Worm (Caenorhabditis elegans): ENCODE results near the gene cah-5.
A peak's percentile ranks its signal among the peaks of the same experiment; 100 is the strongest.

The cah-5 gene

DNA sequence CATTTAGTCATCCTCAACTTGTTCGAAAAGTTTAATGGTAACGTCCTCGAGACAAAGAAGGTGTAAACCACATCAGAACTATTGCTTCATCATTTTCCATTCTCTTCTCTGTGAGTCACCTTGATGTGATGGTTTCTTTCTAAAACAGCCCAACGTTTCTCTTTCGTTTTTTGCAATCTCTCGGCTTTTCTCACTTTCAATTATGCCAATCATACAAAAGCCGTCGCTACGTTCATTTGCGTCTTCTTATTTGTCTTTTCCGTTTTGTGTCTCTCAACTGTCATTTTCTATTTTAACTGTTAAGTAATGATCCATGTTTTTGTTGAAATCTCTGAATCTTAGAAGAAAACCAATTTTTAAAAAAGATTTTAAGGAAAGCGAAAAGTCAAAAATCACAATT is 37.5 kb downstream of the cah-5 start, which contains the start of gene B0403.5:
Gene B0403.5, plus strand, starts transcription at position 368 of the 400 bp plus-strand sequence.
- TF ChIP-seq nhr-80 (tag; optimal IDR thresholded peaks at IDR 0.05) (no peak), ceh-27 (GFP tag; optimal IDR thresholded peaks at IDR 0.05) (no peak), sptf-2 (GFP tag; optimal IDR thresholded peaks at IDR 0.05) (no peak), ceh-40 (GFP tag; IDR thresholded peaks at IDR 0.05) (no peak), nhr-27 (tag; optimal IDR thresholded peaks at IDR 0.05) (no peak), Y53F4B.3 (GFP tag; IDR thresholded peaks at IDR 0.05) (no peak), aptf-2 (GFP tag; conservative IDR thresholded peaks at IDR 0.05) (no peak)

DNA sequence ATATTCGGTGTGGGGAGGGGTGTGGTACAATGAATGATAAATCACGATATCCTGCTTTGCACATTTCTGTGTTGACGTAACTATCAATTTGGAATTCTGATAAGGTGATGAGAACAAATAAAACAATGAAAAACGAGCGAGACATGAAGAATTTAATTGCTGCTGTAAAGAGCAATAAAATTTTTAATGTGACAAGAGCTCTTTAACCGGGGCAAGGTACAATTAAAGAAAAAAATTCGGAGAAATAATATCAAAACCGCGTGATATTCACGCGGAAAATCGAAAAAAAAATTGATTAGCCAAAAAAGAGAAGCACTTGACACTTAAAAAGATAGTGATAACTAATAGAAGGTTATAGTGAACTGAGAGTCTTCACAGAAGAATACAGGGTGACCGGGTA is 41.4 kb downstream of the cah-5 start:
- no peak for TF ChIP-seq ceh-100 (GFP tag; IDR thresholded peaks at IDR 0.05)
- TF ChIP-seq ztf-28 (GFP tag; IDR thresholded peaks at IDR 0.05): no peak
- peak; percentile 21 for TF ChIP-seq nhr-80 (tag; optimal IDR thresholded peaks at IDR 0.05)

DNA sequence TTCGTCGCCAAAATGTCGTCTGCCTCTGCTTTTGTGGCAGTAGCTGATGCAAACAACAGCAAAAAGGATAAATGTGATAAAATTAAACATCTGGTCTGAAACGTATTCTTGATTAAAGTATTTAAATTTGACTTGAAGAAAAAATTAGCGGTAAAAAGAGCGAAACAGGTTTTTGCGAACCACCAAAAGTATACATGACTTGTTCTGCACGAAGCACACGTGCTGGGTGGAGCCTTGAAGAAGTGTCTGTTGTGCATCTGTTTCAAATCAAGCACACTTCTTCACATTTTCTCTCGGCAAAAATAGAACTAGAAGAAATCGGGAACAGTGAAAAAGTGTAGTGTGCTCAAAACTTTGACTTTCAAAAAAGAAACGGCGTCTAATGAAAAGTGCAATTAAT is 43.4 kb downstream of the cah-5 start, which contains the start of gene B0403.3:
Gene B0403.3, minus strand, starts transcription at position 101 of the 400 bp plus-strand sequence.
- TF ChIP-seq aptf-2 (GFP tag; conservative IDR thresholded peaks at IDR 0.05) (no peak), cebp-2 (GFP tag; IDR thresholded peaks at IDR 0.05) (0 out of 2 replicates have a peak, but pooled peaks have one; percentile 21)

DNA sequence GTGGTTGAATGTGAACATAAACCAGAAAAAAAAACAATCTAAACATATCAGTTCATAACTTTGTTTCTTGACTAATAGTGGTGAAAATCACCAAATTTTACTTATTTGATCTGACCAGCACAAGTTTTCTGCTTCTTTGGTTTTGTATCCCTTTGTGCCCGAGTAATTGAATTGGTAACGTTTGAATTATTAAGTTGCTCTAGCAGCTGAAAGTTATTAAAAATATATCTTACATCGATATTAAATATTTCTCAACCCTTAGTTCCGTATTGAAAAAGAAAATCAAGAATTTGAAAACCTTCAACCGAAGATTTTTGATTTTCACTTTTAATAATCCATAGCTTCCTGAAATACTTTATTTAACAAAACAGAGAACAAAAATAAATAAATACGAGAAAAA is 46.2 kb downstream of the cah-5 start:
- TF ChIP-seq lir-1 (GFP tag; conservative IDR thresholded peaks at IDR 0.05) (no peak), fkh-3 (tag; optimal IDR thresholded peaks at IDR 0.05) (no peak), Y95B8A.8 (GFP tag; IDR thresholded peaks at IDR 0.05) (no peak), sea-2 (GFP tag; IDR thresholded peaks at IDR 0.05) (no peak), die-1 (tag; optimal IDR thresholded peaks at IDR 0.05) (no peak), hrde-1 (tag; optimal IDR thresholded peaks at IDR 0.05; ENCODE audit: borderline replicate concordance) (no peak), nhr-90 (tag; optimal IDR thresholded peaks at IDR 0.05) (no peak), ama-1 (optimal IDR thresholded peaks at IDR 0.05) (no peak), ama-1 (GFP tag; optimal IDR thresholded peaks at IDR 0.05) (no peak)

DNA sequence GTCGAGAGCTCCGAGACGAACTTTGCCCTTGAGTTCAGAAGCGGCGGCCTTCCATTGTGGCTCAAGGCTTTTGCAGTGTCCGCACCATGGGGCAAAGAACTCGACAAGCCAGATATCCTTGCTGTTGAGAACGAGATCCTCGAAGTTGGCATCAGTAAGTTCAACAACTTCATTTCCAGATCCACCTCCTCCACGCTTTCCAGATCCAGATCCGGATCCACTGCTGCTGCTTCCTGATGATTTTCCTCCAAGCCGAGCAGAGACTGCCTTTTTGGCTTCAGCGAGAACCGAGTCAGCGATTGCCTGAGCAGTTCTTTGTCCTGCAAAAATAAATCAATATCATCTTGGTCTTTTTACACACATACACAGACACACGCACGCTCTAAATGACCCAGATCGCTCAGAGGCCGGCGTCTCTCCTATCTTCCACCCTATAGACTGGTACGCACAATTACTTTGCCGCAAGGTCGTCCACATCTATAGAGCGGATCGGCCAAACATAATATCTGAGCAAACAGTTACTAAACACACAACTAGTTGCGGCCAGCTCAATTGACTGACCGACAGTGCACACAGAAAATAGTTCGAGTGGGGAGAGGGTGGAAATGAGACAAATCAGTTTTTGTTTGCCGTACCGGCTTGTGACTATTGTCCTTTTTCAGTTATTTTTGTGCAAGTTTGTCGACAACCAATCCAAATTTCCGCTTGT is 47.6 kb downstream of the cah-5 start:
- TF ChIP-seq Y56A3A.18 (GFP tag; IDR thresholded peaks at IDR 0.05) (no peak), mcd-1 (GFP tag; IDR thresholded peaks at IDR 0.05) (0 out of 2 replicates have a peak, but pooled peaks have one; percentile 5), nfyb-1 (GFP tag; IDR thresholded peaks at IDR 0.05) (0 out of 2 replicates have a peak, but pooled peaks have one; percentile 8), zfh-2 (GFP tag; conservative IDR thresholded peaks at IDR 0.05) (peak; percentile 58; the same call in 1 of the 2 replicates)

DNA sequence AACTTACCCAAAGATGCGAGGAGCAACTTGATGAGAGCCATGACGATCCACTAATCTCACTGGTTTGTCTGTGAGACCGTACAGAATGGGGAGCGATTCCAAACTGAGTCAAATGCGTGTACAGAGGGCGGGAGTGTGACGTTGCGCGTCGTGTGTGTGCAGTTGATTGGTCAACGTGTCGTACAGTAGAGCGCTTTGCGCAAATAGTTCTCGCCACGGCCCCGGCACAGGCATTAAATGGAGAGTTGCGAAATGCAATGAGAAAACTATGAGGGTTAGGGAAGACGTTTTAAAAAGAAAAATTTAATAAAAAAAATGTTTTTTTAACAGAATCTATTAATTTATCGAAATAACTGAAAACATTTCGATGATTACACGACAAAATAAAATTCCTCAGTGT is 48.6 kb downstream of the cah-5 start, which contains the start of gene pdi-6:
Gene pdi-6, minus strand, starts transcription at position 164 of the 400 bp plus-strand sequence.
- TF ChIP-seq lsl-1 (GFP tag; optimal IDR thresholded peaks at IDR 0.05) (no peak), nfya-1 (tag; optimal IDR thresholded peaks at IDR 0.05; ENCODE audit: borderline replicate concordance, insufficient read depth) (no peak), F55B11.4 (tag; optimal IDR thresholded peaks at IDR 0.05; ENCODE audit: borderline replicate concordance, insufficient read depth) (no peak), ceh-91 (GFP tag; IDR thresholded peaks at IDR 0.05) (0 out of 2 replicates have a peak, but pooled peaks have one; percentile 19), mes-4 (tag; optimal IDR thresholded peaks at IDR 0.05) (no peak), B0336.3 (GFP tag; IDR thresholded peaks at IDR 0.05) (no peak), ama-1 (optimal IDR thresholded peaks at IDR 0.05) (no peak), ama-1 (GFP tag; optimal IDR thresholded peaks at IDR 0.05) (no peak), F57C9.4 (tag; optimal IDR thresholded peaks at IDR 0.05) (no peak), F39B2.1 (GFP tag; IDR thresholded peaks at IDR 0.05) (no peak), fkh-3 (tag; optimal IDR thresholded peaks at IDR 0.05) (no peak), Y95B8A.8 (GFP tag; IDR thresholded peaks at IDR 0.05) (no peak), ztf-26 (tag; optimal IDR thresholded peaks at IDR 0.05) (no peak), pbrm-1 (GFP tag; IDR thresholded peaks at IDR 0.05) (peak; percentile 85; the same call in 1 of the 2 replicates), sdz-38 (tag; optimal IDR thresholded peaks at IDR 0.05) (no peak), tbp1 (GFP tag; optimal IDR thresholded peaks at IDR 0.05) (no peak), mcd-1 (GFP tag; IDR thresholded peaks at IDR 0.05) (peak; percentile 98), dpl-1 (GFP tag; optimal IDR thresholded peaks at IDR 0.05) (peak; percentile 11), tlf-1 (GFP tag; optimal IDR thresholded peaks at IDR 0.05) (peak; percentile 55), chd-7 (tag; optimal IDR thresholded peaks at IDR 0.05) (peak; percentile 23), unc-130 (GFP tag; optimal IDR thresholded peaks at IDR 0.05) (no peak), ceh-58 (GFP tag; IDR thresholded peaks at IDR 0.05) (no peak)

Data from whole organism, young adult.